Worm (Caenorhabditis elegans): ENCODE measurements around the gene pitr-5.

The pitr-5 gene

DNA sequence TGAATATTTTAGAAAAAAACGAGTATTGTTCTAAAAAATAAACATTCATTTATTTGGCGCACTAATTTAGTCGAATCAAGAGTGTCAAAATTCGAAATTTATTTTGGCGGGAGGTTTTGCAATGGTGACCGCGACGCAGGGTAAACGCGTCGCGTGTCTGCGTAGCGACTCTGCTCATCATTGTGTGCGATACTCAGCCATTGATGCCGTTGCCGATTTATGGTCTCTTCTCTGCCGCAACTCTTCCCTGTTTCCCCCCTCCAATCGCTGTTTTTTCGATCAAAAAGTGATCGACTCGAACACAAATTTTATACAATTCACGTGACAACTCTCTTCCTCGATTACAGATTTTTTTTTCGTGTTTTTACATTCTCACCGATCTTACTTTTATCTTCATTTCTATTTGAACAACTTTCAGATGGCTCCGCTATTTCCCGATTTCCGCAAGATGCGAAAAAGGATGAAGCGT lies 11.9 kb downstream of the pitr-5 start, which contains the start of gene F09G2.2 (continued):
- TF ChIP-seq bed-1 (GFP tag; IDR thresholded peaks at IDR 0.05) (no peak), sptf-2 (GFP tag; optimal IDR thresholded peaks at IDR 0.05) (no peak), T26A5.8 (tag; optimal IDR thresholded peaks at IDR 0.05) (no peak), ceh-91 (GFP tag; IDR thresholded peaks at IDR 0.05) (peak; percentile 82), K11D2.4 (GFP tag; IDR thresholded peaks at IDR 0.05) (peak; percentile 72), chd-7 (tag; optimal IDR thresholded peaks at IDR 0.05) (peak; percentile 33), C06A6.2 (GFP tag; conservative IDR thresholded peaks at IDR 0.05) (no peak; the same call in 1 of the 2 replicates), lsy-27 (tag; optimal IDR thresholded peaks at IDR 0.05; ENCODE audit: borderline replicate concordance, insufficient read depth) (no peak), attf-6 (GFP tag; IDR thresholded peaks at IDR 0.05) (no peak), let-607 (tag; optimal IDR thresholded peaks at IDR 0.05) (peak; percentile 2 to 69), aptf-2 (GFP tag; conservative IDR thresholded peaks at IDR 0.05) (no peak), B0336.3 (GFP tag; IDR thresholded peaks at IDR 0.05) (peak; percentile 84), fkh-3 (tag; optimal IDR thresholded peaks at IDR 0.05) (no peak), zim-3 (tag; optimal IDR thresholded peaks at IDR 0.05) (no peak), ccch-3 (GFP tag; optimal IDR thresholded peaks at IDR 0.05) (no peak), tlf-1 (GFP tag; optimal IDR thresholded peaks at IDR 0.05) (peak; percentile 84), somi-1 (GFP tag; optimal IDR thresholded peaks at IDR 0.05) (peak; percentile 44), sea-2 (GFP tag; IDR thresholded peaks at IDR 0.05) (no peak), egrh-3 (GFP tag; IDR thresholded peaks at IDR 0.05) (peak; percentile 58), K12H6.12 (tag; optimal IDR thresholded peaks at IDR 0.05) (peak; percentile 79), B0261.1 (tag; optimal IDR thresholded peaks at IDR 0.05) (no peak), ztf-22 (GFP tag; optimal IDR thresholded peaks at IDR 0.05) (peak; percentile 2), tbx-9 (tag; optimal IDR thresholded peaks at IDR 0.05; ENCODE audit: borderline replicate concordance) (no peak), rpc-1 (optimal IDR thresholded peaks at IDR 0.05) (no peak), rpc-1 (tag; optimal IDR thresholded peaks at IDR 0.05) (no peak), F57A8.1 (GFP tag; optimal IDR thresholded peaks at IDR 0.05) (no peak), pbrm-1 (GFP tag; IDR thresholded peaks at IDR 0.05) (peak; percentile 89), lin-40 (tag; optimal IDR thresholded peaks at IDR 0.05) (peak; percentile 86), Y53G8AR.9 (GFP tag; conservative IDR thresholded peaks at IDR 0.05) (peak; percentile 92), let-526 (GFP tag; IDR thresholded peaks at IDR 0.05) (peak; percentile 56; the same call in 1 of the 2 replicates), pha-4 (tag; optimal IDR thresholded peaks at IDR 0.05) (peak; percentile 84)

ce11 chrV:7197036-7197435 lies 12.4 kb downstream of the pitr-5 start:
- TF ChIP-seq ceh-58 (GFP tag; IDR thresholded peaks at IDR 0.05): 0 out of 2 replicates have a peak, but pooled peaks have one; percentile 52
- TF ChIP-seq Y53G8AR.9 (GFP tag; conservative IDR thresholded peaks at IDR 0.05): 0 out of 2 replicates have a peak, but pooled peaks have one; percentile 58
- TF ChIP-seq F49E8.2 (tag; optimal IDR thresholded peaks at IDR 0.05; ENCODE audit: insufficient read depth): peak; percentile 16
- TF ChIP-seq dpl-1 (GFP tag; optimal IDR thresholded peaks at IDR 0.05): no peak
- peak; percentile 3 for TF ChIP-seq tbp1 (GFP tag; optimal IDR thresholded peaks at IDR 0.05)
- peak; percentile 57; the same call in 1 of the 2 replicates for TF ChIP-seq ekl-4 (GFP tag; IDR thresholded peaks at IDR 0.05)
- TF ChIP-seq ztf-28 (GFP tag; IDR thresholded peaks at IDR 0.05): no peak
- TF ChIP-seq ccch-3 (GFP tag; optimal IDR thresholded peaks at IDR 0.05): no peak
- 0 out of 2 replicates have a peak, but pooled peaks have one; percentile 3 for TF ChIP-seq ceh-40 (GFP tag; IDR thresholded peaks at IDR 0.05)
- TF ChIP-seq madf-6 (GFP tag; IDR thresholded peaks at IDR 0.05): peak; percentile 55
- no peak for TF ChIP-seq sptf-2 (GFP tag; optimal IDR thresholded peaks at IDR 0.05)
- TF ChIP-seq madf-3 (GFP tag; IDR thresholded peaks at IDR 0.05): peak; percentile 91
- TF ChIP-seq rcor-1 (GFP tag; IDR thresholded peaks at IDR 0.05): 0 out of 2 replicates have a peak, but pooled peaks have one; percentile 39
- no peak for TF ChIP-seq gei-17 (GFP tag; optimal IDR thresholded peaks at IDR 0.05)
- TF ChIP-seq lin-26 (GFP tag; IDR thresholded peaks at IDR 0.05): peak; percentile 49; the same call in 1 of the 2 replicates
- no peak for TF ChIP-seq fkh-3 (tag; optimal IDR thresholded peaks at IDR 0.05)
